Worm (Caenorhabditis elegans) whole organism, L2 larva: ENCODE results near the gene F21A3.4.

Experiments
- C34F6.9 ChIP-seq: fragments of 150-350 bp; optimal IDR thresholded peaks from 2 replicates; lab custom pipeline; 2014; ENCODE audit warnings: missing biosample characterization, missing genetic modification characterization
- F13H6.1 ChIP-seq: sonication (generic microtip); optimal IDR thresholded peaks from 2 replicates; lab custom pipeline; 2016; ENCODE audit warnings: missing genetic modification characterization, missing compliant biosample characterization
- R02D3.7 ChIP-seq: fragments of 150-350 bp; optimal IDR thresholded peaks from 2 replicates; lab custom pipeline; 2014; ENCODE audit warnings: missing biosample characterization, missing genetic modification characterization
- Y55F3AM.14 ChIP-seq: fragments of 200-800 bp; sonication (Bioruptor generic); optimal IDR thresholded peaks from 2 replicates; lab custom pipeline; 2018; ENCODE audit warnings: mild to moderate bottlenecking, missing genetic modification characterization, missing compliant biosample characterization
- alr-1 ChIP-seq: fragments of 150-350 bp; optimal IDR thresholded peaks from 2 replicates; lab custom pipeline; 2014; ENCODE audit warnings: missing biosample characterization, missing genetic modification characterization
- aly-2 ChIP-seq: fragments of 150-350 bp; optimal IDR thresholded peaks from 2 replicates; lab custom pipeline; 2014; ENCODE audit warnings: missing biosample characterization, missing genetic modification characterization
- ama-1 ChIP-seq: fragments of 150-350 bp; optimal IDR thresholded peaks from 2 replicates; lab custom pipeline; 2018; ENCODE audit warnings: inconsistent platforms
- blmp-1 ChIP-seq: sonication (generic microtip); optimal IDR thresholded peaks from 2 replicates; lab custom pipeline; 2017; ENCODE audit warnings: missing genetic modification characterization, mild to moderate bottlenecking, missing compliant biosample characterization, antibody characterized with exemption, moderate library complexity; ENCODE audit not compliant: insufficient read depth
- ceh-82 ChIP-seq: fragments of 150-350 bp; optimal IDR thresholded peaks from 2 replicates; lab custom pipeline; 2014; ENCODE audit warnings: missing biosample characterization, missing genetic modification characterization
- crh-2 ChIP-seq: sonication (generic microtip); optimal IDR thresholded peaks from 2 replicates; lab custom pipeline; 2017; ENCODE audit warnings: missing biosample characterization, missing genetic modification characterization
- dmd-4 ChIP-seq: sonication (generic microtip); optimal IDR thresholded peaks from 2 replicates; lab custom pipeline; 2017; ENCODE audit warnings: missing biosample characterization, missing genetic modification characterization
- egl-27 ChIP-seq: sonication (generic microtip); optimal IDR thresholded peaks from 3 replicates; lab custom pipeline; 2017; ENCODE audit warnings: missing biosample characterization, missing genetic modification reagents, missing genetic modification characterization
- elt-3 ChIP-seq: sonication (generic microtip); optimal IDR thresholded peaks from 2 replicates; lab custom pipeline; 2017; ENCODE audit warnings: missing biosample characterization, missing genetic modification characterization
- fos-1 ChIP-seq: fragments of 150-350 bp; optimal IDR thresholded peaks from 2 replicates; lab custom pipeline; 2014; ENCODE audit warnings: missing biosample characterization, missing genetic modification characterization
- gmeb-1 ChIP-seq: fragments of 150-350 bp; optimal IDR thresholded peaks from 2 replicates; lab custom pipeline; 2014; ENCODE audit warnings: missing biosample characterization, missing genetic modification characterization
- lin-11 ChIP-seq: fragments of 150-350 bp; sonication (generic microtip); optimal IDR thresholded peaks from 2 replicates; lab custom pipeline; 2014; ENCODE audit warnings: missing biosample characterization, missing genetic modification characterization, inconsistent platforms, mixed read lengths
- lin-13 ChIP-seq: fragments of 150-350 bp; optimal IDR thresholded peaks from 2 replicates; lab custom pipeline; 2014; ENCODE audit warnings: missing biosample characterization, missing genetic modification reagents, missing genetic modification characterization
- lin-39 ChIP-seq: fragments of 150-350 bp; optimal IDR thresholded peaks from 2 replicates; lab custom pipeline; 2014; ENCODE audit warnings: missing biosample characterization, missing genetic modification reagents, missing genetic modification characterization
- lsy-2 ChIP-seq, 2 experiments: fragments of 150-350 bp in 1 of 2; sonication (generic microtip) in 1 of 2; optimal IDR thresholded peaks; 2 replicates each; lab custom pipeline; 2014 to 2017; ENCODE audit warnings: missing biosample characterization in 2 of 2, missing genetic modification characterization in 2 of 2
- mbf-1 ChIP-seq: sonication (generic microtip); optimal IDR thresholded peaks from 2 replicates; lab custom pipeline; 2017; ENCODE audit warnings: missing biosample characterization, missing genetic modification characterization
- nhr-12 ChIP-seq: fragments of 150-350 bp; optimal IDR thresholded peaks from 2 replicates; lab custom pipeline; 2014; ENCODE audit warnings: missing biosample characterization, missing genetic modification characterization
- nhr-129 ChIP-seq: fragments of 150-350 bp; optimal IDR thresholded peaks from 2 replicates; lab custom pipeline; 2014; ENCODE audit warnings: missing biosample characterization, missing genetic modification characterization
- nhr-25 ChIP-seq: fragments of 150-350 bp; sonication (generic microtip); optimal IDR thresholded peaks from 3 replicates; lab custom pipeline; 2014; ENCODE audit warnings: missing biosample characterization, missing genetic modification characterization
- nhr-6 ChIP-seq: fragments of 150-350 bp; optimal IDR thresholded peaks from 2 replicates; lab custom pipeline; 2014; ENCODE audit warnings: missing biosample characterization, missing genetic modification characterization
- nhr-77 ChIP-seq: fragments of 150-350 bp; optimal IDR thresholded peaks from 2 replicates; lab custom pipeline; 2014; ENCODE audit warnings: missing biosample characterization, missing genetic modification characterization
- peb-1 ChIP-seq: fragments of 150-350 bp; optimal IDR thresholded peaks from 2 replicates; lab custom pipeline; 2014; ENCODE audit warnings: missing biosample characterization, missing genetic modification characterization
- sem-4 ChIP-seq: fragments of 150-350 bp; optimal IDR thresholded peaks from 2 replicates; lab custom pipeline; 2014; ENCODE audit warnings: missing biosample characterization, missing genetic modification reagents, missing genetic modification characterization
- skn-1 ChIP-seq: sonication (generic microtip); optimal IDR thresholded peaks from 2 replicates; lab custom pipeline; 2017; ENCODE audit warnings: missing biosample characterization, missing genetic modification characterization
- sma-3 ChIP-seq: sonication (generic microtip); optimal IDR thresholded peaks from 2 replicates; lab custom pipeline; 2016; ENCODE audit warnings: missing genetic modification reagents, missing genetic modification characterization, missing compliant biosample characterization
- sma-9 ChIP-seq, 2 experiments: fragments of 150-350 bp in 1 of 2; sonication (generic microtip) in 1 of 2; optimal IDR thresholded peaks; 2 replicates each; lab custom pipeline; 2014 to 2016; ENCODE audit warnings: missing genetic modification characterization in 2 of 2, mild to moderate bottlenecking in 1 of 2, missing biosample characterization in 1 of 2, missing compliant biosample characterization in 1 of 2, missing genetic modification reagents in 1 of 2, moderate library complexity in 1 of 2
- snpc-4 ChIP-seq: fragments of 150-350 bp; optimal IDR thresholded peaks from 2 replicates; lab custom pipeline; 2014; ENCODE audit warnings: missing biosample characterization, missing genetic modification characterization
- unc-39 ChIP-seq: fragments of 150-350 bp; optimal IDR thresholded peaks from 2 replicates; lab custom pipeline; 2014; ENCODE audit warnings: missing biosample characterization, missing genetic modification characterization
- unc-55 ChIP-seq: fragments of 150-350 bp; sonication (generic microtip); optimal IDR thresholded peaks from 3 replicates; lab custom pipeline; 2014; ENCODE audit warnings: missing biosample characterization, missing genetic modification reagents, missing genetic modification characterization
- zag-1 ChIP-seq: fragments of 150-350 bp; optimal IDR thresholded peaks from 2 replicates; lab custom pipeline; 2014; ENCODE audit warnings: missing biosample characterization, missing genetic modification characterization
- ztf-1 ChIP-seq: fragments of 200-800 bp; sonication (Bioruptor generic); conservative IDR thresholded peaks from 2 replicates; pipeline ENCODE4 v1.3.6; 2022; ENCODE audit warnings: missing genetic modification characterization, missing compliant biosample characterization
- ztf-11 ChIP-seq: sonication (generic microtip); optimal IDR thresholded peaks from 2 replicates; lab custom pipeline; 2017; ENCODE audit warnings: missing biosample characterization, missing genetic modification characterization

The F21A3.4 gene

ce11 chrV:15536320-15536719 lies at the start of gene F21A3.4:
Gene F21A3.4 (plus strand): TSS chrV:15536620.
- TF ChIP-seq elt-3 (no peak), gmeb-1 (tag; lab: Kevin White, UChicago) (no peak), lin-11 (tag; lab: Kevin White, UChicago) (no peak), ztf-1 (GFP tag; lab: Robert Waterston, UW) (no peak), lsy-2 (tag; optimal IDR thresholded peaks at IDR 0.05; lab: Kevin White, UChicago) (no peak), sma-3 (no peak)

- no peak for TF ChIP-seq ama-1 (lab: Kevin White, UChicago)
- no peak for TF ChIP-seq lin-11 (tag; lab: Kevin White, UChicago)
- no peak for TF ChIP-seq C34F6.9 (tag; lab: Kevin White, UChicago)
- TF ChIP-seq, all 48 proteins: peak for 0
These were observed 48.7 kb upstream of the F21A3.4 start, which contains the start of gene srw-21 for ce11 chrV:15487764-15488163. Gene srw-21 (plus strand): TSS chrV:15488064.

- TF ChIP-seq nhr-77 (no peak), dmd-4 (tag; lab: Kevin White, UChicago) (no peak), nhr-25 (no peak), ceh-82 (tag; lab: Kevin White, UChicago) (no peak), zag-1 (no peak), lin-39 (tag; lab: Kevin White, UChicago) (no peak)
These were observed 43.9 kb upstream of the F21A3.4 start, which contains the start of gene str-264 for ce11 chrV:15492518-15492917. Gene str-264 (minus strand): TSS chrV:15492618.

ce11 chrV:15493680-15494079 lies 42.7 kb upstream of the F21A3.4 start, which contains the start of gene srh-218:
Gene srh-218 (plus strand): TSS chrV:15493980.
- TF ChIP-seq sem-4 (tag; lab: Kevin White, UChicago), result no peak

ce11 chrV:15495169-15495568 lies 41.3 kb upstream of the F21A3.4 start, which contains the start of gene srh-219:
Gene srh-219 (plus strand): TSS chrV:15495469.
- TF ChIP-seq aly-2 (no peak), ama-1 (lab: Kevin White, UChicago) (no peak), elt-3 (no peak), lin-13 (GFP tag; lab: Kevin White, UChicago) (no peak), skn-1 (no peak), unc-55 (GFP tag; lab: Kevin White, UChicago) (no peak), nhr-6 (tag; lab: Kevin White, UChicago) (no peak), ceh-82 (tag; lab: Kevin White, UChicago) (no peak), R02D3.7 (tag; lab: Kevin White, UChicago) (no peak), unc-39 (tag; lab: Kevin White, UChicago) (no peak), nhr-12 (tag; lab: Kevin White, UChicago) (no peak), peb-1 (tag; lab: Kevin White, UChicago) (no peak), zag-1 (no peak), lin-11 (tag; lab: Kevin White, UChicago) (no peak), snpc-4 (tag; lab: Kevin White, UChicago) (no peak), egl-27 (tag; lab: Kevin White, UChicago) (no peak), sma-9 (GFP tag; optimal IDR thresholded peaks at IDR 0.05; lab: Kevin White, UChicago) (no peak), sma-9 (tag; optimal IDR thresholded peaks at IDR 0.05; lab: Kevin White, UChicago) (no peak), Y55F3AM.14 (GFP tag; lab: Kevin White, UChicago) (no peak), blmp-1 (tag; lab: Kevin White, UChicago) (no peak)

- TF ChIP-seq sma-9 (GFP tag; optimal IDR thresholded peaks at IDR 0.05; lab: Kevin White, UChicago) (peak; percentile 72), sma-9 (tag; optimal IDR thresholded peaks at IDR 0.05; lab: Kevin White, UChicago) (no peak), gmeb-1 (tag; lab: Kevin White, UChicago) (peak; percentile 68), nhr-129 (peak; percentile 52), fos-1 (tag; lab: Kevin White, UChicago) (peak; percentile 90), F13H6.1 (tag; lab: Kevin White, UChicago) (peak; percentile 82), mbf-1 (tag; lab: Kevin White, UChicago) (no peak), egl-27 (tag; lab: Kevin White, UChicago) (peak; percentile 22), skn-1 (peak; percentile 17), crh-2 (peak; percentile 42), unc-55 (GFP tag; lab: Kevin White, UChicago) (no peak), alr-1 (tag; lab: Kevin White, UChicago) (no peak), ztf-11 (tag; lab: Kevin White, UChicago) (no peak)
- TF ChIP-seq, all 48 proteins: peak for 8
These were observed 38.7 kb upstream of the F21A3.4 start for ce11 chrV:15497731-15498130.
